Worm (Caenorhabditis elegans) whole organism, L4/young adult: ENCODE measurements around the gene col-180.

Source experiments
- W03F9.2 ChIP-seq: fragments of 150-350 bp; optimal IDR thresholded peaks from 2 replicates; lab custom pipeline; 2014; ENCODE audit warnings: missing biosample characterization, missing genetic modification characterization
- dao-5 ChIP-seq: sonication (generic microtip); optimal IDR thresholded peaks from 2 replicates; lab custom pipeline; 2016; ENCODE audit warnings: missing genotype, missing genetic modification characterization, moderate library complexity, missing compliant biosample characterization
- him-1 ChIP-seq: sonication (generic microtip); optimal IDR thresholded peaks from 2 replicates; lab custom pipeline; 2016; ENCODE audit warnings: missing genotype, missing genetic modification reagents, missing genetic modification characterization, missing compliant biosample characterization

col-180 gene

ce11 chrX:11725646-11726045, 13.6 kb upstream of the col-180 start:
- TF ChIP-seq him-1 (tag; lab: Kevin White, UChicago) (no peak), dao-5 (tag; lab: Kevin White, UChicago) (no peak), W03F9.2 (tag; lab: Kevin White, UChicago) (no peak)

DNA sequence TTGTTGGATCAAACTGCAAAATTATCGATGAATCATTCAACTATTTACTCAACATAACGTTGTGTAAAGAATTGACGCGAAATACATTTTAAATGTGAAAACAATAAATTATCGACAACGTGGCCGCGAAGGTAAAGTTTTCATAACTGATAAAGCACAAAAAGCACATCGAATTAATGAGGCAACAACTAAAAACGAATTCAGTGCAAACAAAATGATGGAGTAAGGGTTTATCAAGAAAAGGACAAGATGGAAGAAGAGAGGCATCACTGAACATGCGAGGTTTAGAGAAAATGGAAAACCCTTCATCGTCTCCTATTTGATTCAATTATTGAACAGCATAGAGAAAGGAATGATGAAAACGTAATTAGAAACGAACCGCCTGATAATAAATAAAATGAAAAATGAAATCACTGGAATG, 11.7 kb upstream of the col-180 start, which contains the start of gene D1053.4:
D1053.4 (minus strand) TSS at position 20 of the 421 bp plus-strand sequence.
- TF ChIP-seq W03F9.2 (tag; lab: Kevin White, UChicago) (no peak), dao-5 (tag; lab: Kevin White, UChicago) (no peak), him-1 (tag; lab: Kevin White, UChicago) (no peak)

DNA sequence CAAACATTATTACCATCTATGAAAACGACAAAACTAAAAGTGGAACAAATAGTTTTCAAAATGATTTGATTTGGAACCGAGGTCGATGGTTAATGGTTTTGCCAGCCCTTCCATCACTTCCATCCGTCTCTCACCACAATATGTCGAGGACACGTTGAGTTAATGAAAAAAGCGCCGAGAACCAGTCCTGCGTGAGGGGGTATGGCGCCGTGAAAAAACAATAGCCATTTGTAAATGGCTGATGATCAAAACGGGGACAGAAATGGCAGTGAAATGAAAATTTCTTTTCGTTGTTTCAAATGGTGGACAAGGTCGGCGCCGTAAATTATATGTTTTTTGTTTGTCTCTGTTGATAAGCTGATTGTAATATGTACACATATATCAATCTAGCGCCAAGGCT, 8.0 kb upstream of the col-180 start:
- no peak for TF ChIP-seq him-1 (tag; lab: Kevin White, UChicago)
- TF ChIP-seq W03F9.2 (tag; lab: Kevin White, UChicago), result no peak

- TF ChIP-seq dao-5 (tag; lab: Kevin White, UChicago) (no peak), him-1 (tag; lab: Kevin White, UChicago) (no peak), W03F9.2 (tag; lab: Kevin White, UChicago) (no peak)
These were observed 6.7 kb upstream of the col-180 start for ce11 chrX:11718751-11719150.

ce11 chrX:11716463-11716960, 4.4 kb upstream of the col-180 start, which contains the start of gene C44C10.9:
Gene C44C10.9, minus strand, starts transcription at chrX:11716513.
- TF ChIP-seq dao-5 (tag; lab: Kevin White, UChicago) (no peak), W03F9.2 (tag; lab: Kevin White, UChicago) (no peak), him-1 (tag; lab: Kevin White, UChicago) (no peak)

- TF ChIP-seq W03F9.2 (tag; lab: Kevin White, UChicago), result no peak
- no peak for TF ChIP-seq dao-5 (tag; lab: Kevin White, UChicago)
- no peak for TF ChIP-seq him-1 (tag; lab: Kevin White, UChicago)
These were observed 521 bp downstream of the col-180 start for ce11 chrX:11711437-11712080.

DNA sequence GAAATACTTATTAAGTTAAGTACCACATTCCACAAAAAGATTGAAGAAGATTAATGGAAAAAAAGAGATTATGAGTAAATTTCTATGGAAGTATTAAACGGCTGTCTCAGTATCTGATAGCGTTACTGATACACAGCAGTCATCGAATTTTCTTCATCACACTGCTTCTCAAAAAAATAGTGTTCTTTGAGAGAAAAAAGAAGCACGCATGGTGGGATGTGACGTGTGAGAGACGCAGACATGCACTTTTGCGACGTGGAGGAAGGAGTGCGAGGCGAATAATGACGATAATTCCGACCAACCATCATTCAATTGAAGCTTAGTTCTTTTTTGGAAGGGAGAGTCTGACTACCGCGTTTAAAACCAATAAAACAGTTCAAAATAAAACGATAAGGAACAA, 1.9 kb downstream of the col-180 start, which contains the start of gene C44C10.11:
C44C10.11 (minus strand) TSS at position 115 of the 400 bp plus-strand sequence.
- TF ChIP-seq him-1 (tag; lab: Kevin White, UChicago) (no peak), dao-5 (tag; lab: Kevin White, UChicago) (no peak), W03F9.2 (tag; lab: Kevin White, UChicago) (peak; percentile 16)

ce11 chrX:11702236-11702635, 9.8 kb downstream of the col-180 start, which contains the start of gene C44C10.3:
Gene C44C10.3, plus strand, starts transcription at chrX:11702536.
- TF ChIP-seq W03F9.2 (tag; lab: Kevin White, UChicago) (no peak), him-1 (tag; lab: Kevin White, UChicago) (no peak), dao-5 (tag; lab: Kevin White, UChicago) (no peak)

DNA sequence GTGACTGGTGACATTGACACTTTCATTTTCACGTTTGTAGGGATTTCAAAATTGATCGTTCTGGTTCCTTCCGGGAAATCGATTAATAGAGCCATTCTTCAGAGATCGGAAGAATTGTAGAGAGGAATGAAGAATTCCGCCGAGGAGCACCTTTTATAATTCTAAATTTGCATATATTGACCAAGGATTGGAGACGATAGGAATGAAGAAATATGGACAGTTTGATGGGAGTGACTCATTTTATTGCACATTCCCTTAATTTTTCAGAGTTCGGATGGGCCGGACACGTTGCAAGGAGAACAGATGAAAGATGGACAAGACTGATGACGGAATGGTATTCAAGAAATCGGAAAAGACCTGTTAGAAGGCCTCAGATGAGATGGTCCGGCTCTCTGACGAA, 11.8 kb downstream of the col-180 start, which contains the start of gene C44C10.15:
C44C10.15 (minus strand) TSS at position 101 of the 400 bp plus-strand sequence.
- TF ChIP-seq W03F9.2 (tag; lab: Kevin White, UChicago) (no peak), dao-5 (tag; lab: Kevin White, UChicago) (no peak), him-1 (tag; lab: Kevin White, UChicago) (no peak)

DNA sequence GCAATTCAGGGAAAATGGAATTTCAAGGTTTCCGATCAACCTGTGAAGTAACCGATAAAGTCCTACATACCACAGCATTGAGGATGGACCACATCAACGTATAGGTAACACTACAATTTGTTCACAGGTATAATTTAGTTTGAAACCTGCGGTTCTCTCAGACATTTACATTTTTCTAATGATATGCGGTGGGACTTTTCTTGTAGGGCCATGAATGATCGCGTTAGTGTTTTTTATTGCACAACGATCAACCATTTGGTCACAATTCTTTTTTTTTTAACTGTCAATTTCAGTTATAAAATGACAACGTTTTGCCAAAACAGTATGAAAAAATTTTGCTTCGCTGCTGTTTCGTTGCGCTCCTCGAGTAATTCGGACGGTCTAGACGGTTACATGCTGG, 15.4 kb downstream of the col-180 start, which contains the start of gene C44C10.12:
C44C10.12 (plus strand) TSS at position 301 of the 400 bp plus-strand sequence.
- TF ChIP-seq W03F9.2 (tag; lab: Kevin White, UChicago) (no peak), dao-5 (tag; lab: Kevin White, UChicago) (no peak), him-1 (tag; lab: Kevin White, UChicago) (no peak)

ce11 chrX:11693092-11693491, 19.0 kb downstream of the col-180 start, which contains the start of gene smcl-1:
Gene smcl-1, plus strand, starts transcription at chrX:11693464.
- TF ChIP-seq W03F9.2 (tag; lab: Kevin White, UChicago) (no peak), dao-5 (tag; lab: Kevin White, UChicago) (no peak), him-1 (tag; lab: Kevin White, UChicago) (no peak)

DNA sequence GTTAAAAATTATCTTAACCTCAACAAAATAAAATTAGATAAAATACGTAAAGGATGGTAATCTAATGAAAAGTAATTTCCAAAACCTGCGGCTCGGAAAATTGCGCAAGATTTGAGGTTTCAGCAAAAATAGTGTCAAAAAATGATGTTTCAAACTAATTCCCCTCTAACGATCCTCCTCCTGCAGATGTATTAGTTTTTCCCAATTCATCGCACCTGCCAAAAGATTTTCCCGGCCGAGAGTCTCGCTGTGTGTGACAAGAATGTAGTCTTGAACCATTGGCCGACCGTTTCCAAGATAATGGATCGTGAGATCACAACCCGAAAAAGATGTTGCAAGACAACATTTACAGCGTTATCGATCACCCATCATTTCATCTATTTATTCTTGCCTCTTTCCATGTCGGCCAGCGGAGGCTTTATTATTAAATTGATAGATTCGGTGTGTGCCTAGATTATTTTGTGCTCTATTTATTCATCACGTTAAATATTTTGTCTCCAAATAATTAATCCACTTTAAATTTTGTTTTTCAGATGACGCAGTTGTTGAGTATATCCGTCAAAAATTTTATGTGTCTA, 22.0 kb downstream of the col-180 start, which contains the start of the genes C44C10.10 and C44C10.5:
C44C10.10 (plus strand) TSS at position 301 of the 578 bp plus-strand sequence.
C44C10.5 (plus strand) TSS at position 528 of the 578 bp plus-strand sequence.
- TF ChIP-seq him-1 (tag; lab: Kevin White, UChicago) (no peak), dao-5 (tag; lab: Kevin White, UChicago) (no peak), W03F9.2 (tag; lab: Kevin White, UChicago) (no peak)

- TF ChIP-seq W03F9.2 (tag; lab: Kevin White, UChicago) (no peak), dao-5 (tag; lab: Kevin White, UChicago) (no peak), him-1 (tag; lab: Kevin White, UChicago) (no peak)
These were observed 24.2 kb downstream of the col-180 start, which contains the start of gene C44C10.7 for ce11 chrX:11687836-11688319. Gene C44C10.7, minus strand, starts transcription at chrX:11688269.
